Fruit fly (Drosophila melanogaster) whole organism, embryonic: ENCODE results near the gene ham.

Experiments used
- ATbp ChIP-seq: fragments of 200-800 bp; sonication (Bioruptor generic); optimal IDR thresholded peaks from 2 replicates; lab custom pipeline; 2017; ENCODE audit warnings: missing biosample characterization, mild to moderate bottlenecking, missing genetic modification characterization, missing genetic modification reagents
- CG10543 ChIP-seq: fragments of 200-800 bp; sonication (Bioruptor generic); optimal IDR thresholded peaks from 3 replicates; lab custom pipeline; 2017; ENCODE audit warnings: missing biosample characterization, mild to moderate bottlenecking, missing genetic modification characterization, moderate library complexity
- CG10959 ChIP-seq: fragments of 200-800 bp; sonication (Bioruptor generic); IDR thresholded peaks from 2 replicates; pipeline ENCODE4 v1.3.6; 2022; ENCODE audit warnings: missing biosample characterization, missing genetic modification characterization
- CG11456 ChIP-seq: fragments of 200-800 bp; sonication (Bioruptor generic); IDR thresholded peaks from 3 replicates; pipeline ENCODE4 v1.3.6; 2022; ENCODE audit warnings: missing biosample characterization, missing genetic modification characterization
- CG11560 ChIP-seq: fragments of 200-800 bp; sonication (Bioruptor generic); IDR thresholded peaks from 3 replicates; pipeline ENCODE4 v1.3.6; 2022; ENCODE audit warnings: missing biosample characterization, missing genetic modification characterization
- CG12299 ChIP-seq: fragments of 200-800 bp; sonication (Bioruptor generic); optimal IDR thresholded peaks from 2 replicates; lab custom pipeline; 2018; ENCODE audit warnings: missing biosample characterization, mild to moderate bottlenecking, missing genetic modification characterization
- CG12744 ChIP-seq: fragments of 200-800 bp; sonication (Bioruptor generic); optimal IDR thresholded peaks from 2 replicates; lab custom pipeline; 2016; ENCODE audit warnings: missing biosample characterization, missing genetic modification characterization
- CG14014 ChIP-seq: fragments of 200-800 bp; sonication (Bioruptor generic); IDR thresholded peaks from 2 replicates; pipeline ENCODE4 v1.3.6; 2022; ENCODE audit warnings: missing biosample characterization, missing genetic modification characterization
- CG14667 ChIP-seq: fragments of 200-800 bp; sonication (Bioruptor generic); IDR thresholded peaks from 2 replicates; pipeline ENCODE4 v1.3.6; 2022; ENCODE audit warnings: missing biosample characterization, missing genetic modification characterization
- CG14710 ChIP-seq: fragments of 200-800 bp; sonication (Bioruptor generic); optimal IDR thresholded peaks from 3 replicates; lab custom pipeline; 2019; ENCODE audit warnings: missing biosample characterization, mild to moderate bottlenecking, missing genetic modification characterization, moderate library complexity
- CG15269 ChIP-seq: fragments of 200-800 bp; sonication (Bioruptor generic); optimal IDR thresholded peaks from 2 replicates; lab custom pipeline; 2018; ENCODE audit warnings: missing biosample characterization, mild to moderate bottlenecking, missing genetic modification characterization, moderate library complexity
- CG16813 ChIP-seq: fragments of 200-800 bp; sonication (Bioruptor generic); IDR thresholded peaks from 3 replicates; pipeline ENCODE4 v1.3.6; 2022; ENCODE audit warnings: missing biosample characterization, missing genetic modification characterization; ENCODE audit not compliant: partially characterized antibody
- CG18011 ChIP-seq: fragments of 200-800 bp; sonication (Bioruptor generic); optimal IDR thresholded peaks from 2 replicates; lab custom pipeline; 2017; ENCODE audit warnings: missing biosample characterization, missing genetic modification characterization, mild to moderate bottlenecking, moderate library complexity, missing genotype
- CG2889 ChIP-seq: fragments of 200-800 bp; sonication (Bioruptor generic); IDR thresholded peaks from 3 replicates; pipeline ENCODE4 v1.3.6; 2022; ENCODE audit warnings: missing biosample characterization, missing genetic modification characterization
- CG34376 ChIP-seq: fragments of 200-800 bp; sonication (Bioruptor generic); optimal IDR thresholded peaks from 2 replicates; lab custom pipeline; 2018; ENCODE audit warnings: missing biosample characterization, mild to moderate bottlenecking, missing genetic modification characterization
- CG6254 ChIP-seq: fragments of 200-800 bp; sonication (Bioruptor generic); optimal IDR thresholded peaks from 3 replicates; lab custom pipeline; 2017; ENCODE audit warnings: mild to moderate bottlenecking, missing biosample characterization, missing genetic modification reagents, missing genetic modification characterization
- CG6683 ChIP-seq: fragments of 200-800 bp; sonication (Bioruptor generic); optimal IDR thresholded peaks from 2 replicates; lab custom pipeline; 2017; ENCODE audit warnings: missing biosample characterization, mild to moderate bottlenecking, missing genetic modification characterization, missing genetic modification reagents
- CG6791 ChIP-seq: fragments of 200-800 bp; sonication (Bioruptor generic); IDR thresholded peaks from 3 replicates; pipeline ENCODE4 v1.3.6; 2022; ENCODE audit warnings: missing biosample characterization, missing genetic modification characterization; ENCODE audit not compliant: partially characterized antibody
- CG7357 ChIP-seq: fragments of 200-800 bp; sonication (Bioruptor generic); IDR thresholded peaks from 3 replicates; pipeline ENCODE4 v1.3.6; 2022; ENCODE audit warnings: missing biosample characterization, missing genetic modification characterization
- CG7963 ChIP-seq: fragments of 200-800 bp; sonication (Bioruptor generic); IDR thresholded peaks from 3 replicates; pipeline ENCODE4 v1.3.6; 2022; ENCODE audit warnings: missing biosample characterization, missing genetic modification characterization; ENCODE audit not compliant: partially characterized antibody
- Ets65A ChIP-seq: fragments of 200-800 bp; sonication (Bioruptor generic); peaks from one replicate; lab custom pipeline; 2016; ENCODE audit warnings: missing biosample characterization, missing genetic modification characterization
- HLH3B ChIP-seq: fragments of 200-800 bp; sonication (Bioruptor generic); IDR thresholded peaks from 2 replicates; pipeline ENCODE4 v1.3.6; 2022; ENCODE audit warnings: missing biosample characterization, missing genetic modification characterization
- HLH4C ChIP-seq: fragments of 200-800 bp; sonication (Bioruptor generic); IDR thresholded peaks from 3 replicates; pipeline ENCODE4 v1.3.6; 2022; ENCODE audit warnings: missing biosample characterization, missing genetic modification characterization; ENCODE audit not compliant: partially characterized antibody
- Hsf ChIP-seq: fragments of 200-800 bp; sonication (Bioruptor generic); optimal IDR thresholded peaks from 3 replicates; lab custom pipeline; 2016; ENCODE audit warnings: missing biosample characterization, missing genetic modification characterization
- Mad ChIP-seq: fragments of 200-800 bp; sonication (Bioruptor generic); optimal IDR thresholded peaks from 2 replicates; lab custom pipeline; 2016; ENCODE audit warnings: missing biosample characterization, missing genetic modification characterization
- Ptx1 ChIP-seq: fragments of 200-800 bp; sonication (Bioruptor generic); IDR thresholded peaks from 2 replicates; pipeline ENCODE4 v1.3.6; 2022; ENCODE audit warnings: missing biosample characterization, missing genetic modification characterization
- Scr ChIP-seq: fragments of 200-800 bp; sonication (Bioruptor generic); IDR thresholded peaks from 2 replicates; pipeline ENCODE4 v1.3.6; 2022; ENCODE audit warnings: missing biosample characterization, missing genetic modification characterization; ENCODE audit not compliant: partially characterized antibody
- Stat92E ChIP-seq, 3 experiments: fragments of >200 bp in 2 of 3; fragments of 200-800 bp in 1 of 3; sonication (Bioruptor generic) in 1 of 3; optimal IDR thresholded peaks; 2 replicates each; lab custom pipeline; 2017 to 2019; ENCODE audit warnings: missing biosample characterization in 3 of 3, missing genetic modification characterization in 3 of 3, mild to moderate bottlenecking in 1 of 3, moderate library complexity in 1 of 3
- ac ChIP-seq: fragments of 200-800 bp; sonication (Bioruptor generic); optimal IDR thresholded peaks from 3 replicates; lab custom pipeline; 2017; ENCODE audit warnings: missing biosample characterization, mild to moderate bottlenecking, missing genetic modification characterization
- emc ChIP-seq: fragments of 200-800 bp; sonication (Bioruptor generic); optimal IDR thresholded peaks from 2 replicates; lab custom pipeline; 2016; ENCODE audit warnings: missing biosample characterization, missing genetic modification characterization
- ewg ChIP-seq: fragments of 200-800 bp; sonication (Bioruptor generic); optimal IDR thresholded peaks from 3 replicates; lab custom pipeline; 2017; ENCODE audit warnings: mild to moderate bottlenecking, missing biosample characterization, missing genetic modification reagents, missing genetic modification characterization
- fd3F ChIP-seq: fragments of 200-800 bp; sonication (Bioruptor generic); optimal IDR thresholded peaks from 2 replicates; lab custom pipeline; 2018; ENCODE audit warnings: missing biosample characterization, mild to moderate bottlenecking, missing genetic modification characterization, moderate library complexity
- fd64A ChIP-seq: fragments of 200-800 bp; sonication (Bioruptor generic); optimal IDR thresholded peaks from 3 replicates; lab custom pipeline; 2018; ENCODE audit warnings: missing biosample characterization, mild to moderate bottlenecking, missing genetic modification characterization
- fu2 ChIP-seq: fragments of 200-800 bp; sonication (Bioruptor generic); optimal IDR thresholded peaks from 2 replicates; lab custom pipeline; 2016; ENCODE audit warnings: missing biosample characterization, missing genetic modification characterization
- her ChIP-seq: fragments of 200-800 bp; sonication (Bioruptor generic); optimal IDR thresholded peaks from 2 replicates; lab custom pipeline; 2016; ENCODE audit warnings: missing biosample characterization, missing genetic modification characterization
- ind ChIP-seq: fragments of 200-800 bp; sonication (Bioruptor generic); optimal IDR thresholded peaks from 3 replicates; lab custom pipeline; 2016; ENCODE audit warnings: missing biosample characterization, missing genetic modification characterization
- jigr1 ChIP-seq: fragments of 200-800 bp; sonication (Bioruptor generic); IDR thresholded peaks from 3 replicates; pipeline ENCODE4 v1.3.6; 2022; ENCODE audit warnings: missing biosample characterization, missing genetic modification characterization
- kah ChIP-seq: fragments of 200-800 bp; sonication (Bioruptor generic); optimal IDR thresholded peaks from 2 replicates; lab custom pipeline; 2018; ENCODE audit warnings: missing biosample characterization, mild to moderate bottlenecking, missing genetic modification characterization
- mam ChIP-seq: fragments of 200-800 bp; sonication (Bioruptor generic); optimal IDR thresholded peaks from 3 replicates; lab custom pipeline; 2016; ENCODE audit warnings: missing biosample characterization, missing genetic modification characterization
- mld ChIP-seq: fragments of 200-800 bp; sonication (Bioruptor generic); IDR thresholded peaks from 3 replicates; pipeline ENCODE4 v1.3.6; 2022; ENCODE audit warnings: missing biosample characterization, missing genetic modification characterization; ENCODE audit not compliant: partially characterized antibody
- nerfin-1 ChIP-seq: fragments of 200-800 bp; sonication (Bioruptor generic); optimal IDR thresholded peaks from 3 replicates; lab custom pipeline; 2019; ENCODE audit warnings: missing biosample characterization, mild to moderate bottlenecking, missing genetic modification characterization, moderate library complexity
- onecut ChIP-seq: fragments of 200-800 bp; sonication (Bioruptor generic); IDR thresholded peaks from 2 replicates; pipeline ENCODE4 v1.3.6; 2022; ENCODE audit warnings: missing biosample characterization, missing genetic modification characterization
- pb ChIP-seq: fragments of 200-800 bp; sonication (Bioruptor generic); optimal IDR thresholded peaks from 3 replicates; lab custom pipeline; 2016; ENCODE audit warnings: missing biosample characterization, missing genetic modification characterization
- pfk ChIP-seq: fragments of 200-800 bp; sonication (Bioruptor generic); optimal IDR thresholded peaks from 2 replicates; lab custom pipeline; 2018; ENCODE audit warnings: missing biosample characterization, mild to moderate bottlenecking, missing genetic modification characterization, moderate library complexity
- rib ChIP-seq: fragments of 200-800 bp; sonication (Bioruptor generic); IDR thresholded peaks from 2 replicates; pipeline ENCODE4 v1.3.6; 2022; ENCODE audit warnings: missing biosample characterization, missing genetic modification characterization
- schlank ChIP-seq: fragments of 200-800 bp; sonication (Bioruptor generic); optimal IDR thresholded peaks from 2 replicates; lab custom pipeline; 2018; ENCODE audit warnings: missing biosample characterization, mild to moderate bottlenecking, missing genetic modification characterization
- sr ChIP-seq: fragments of 200-800 bp; sonication (Bioruptor generic); IDR thresholded peaks from 3 replicates; pipeline ENCODE4 v1.3.6; 2022; ENCODE audit warnings: missing biosample characterization, missing genetic modification characterization
- vfl ChIP-seq: fragments of 200-800 bp; sonication (Bioruptor generic); optimal IDR thresholded peaks from 2 replicates; lab custom pipeline; 2016; ENCODE audit warnings: missing biosample characterization, missing genetic modification characterization
- wek ChIP-seq: fragments of 200-800 bp; sonication (Bioruptor generic); optimal IDR thresholded peaks from 3 replicates; lab custom pipeline; 2018; ENCODE audit warnings: missing biosample characterization, mild to moderate bottlenecking, missing genetic modification characterization, moderate library complexity

The ham gene

DNA sequence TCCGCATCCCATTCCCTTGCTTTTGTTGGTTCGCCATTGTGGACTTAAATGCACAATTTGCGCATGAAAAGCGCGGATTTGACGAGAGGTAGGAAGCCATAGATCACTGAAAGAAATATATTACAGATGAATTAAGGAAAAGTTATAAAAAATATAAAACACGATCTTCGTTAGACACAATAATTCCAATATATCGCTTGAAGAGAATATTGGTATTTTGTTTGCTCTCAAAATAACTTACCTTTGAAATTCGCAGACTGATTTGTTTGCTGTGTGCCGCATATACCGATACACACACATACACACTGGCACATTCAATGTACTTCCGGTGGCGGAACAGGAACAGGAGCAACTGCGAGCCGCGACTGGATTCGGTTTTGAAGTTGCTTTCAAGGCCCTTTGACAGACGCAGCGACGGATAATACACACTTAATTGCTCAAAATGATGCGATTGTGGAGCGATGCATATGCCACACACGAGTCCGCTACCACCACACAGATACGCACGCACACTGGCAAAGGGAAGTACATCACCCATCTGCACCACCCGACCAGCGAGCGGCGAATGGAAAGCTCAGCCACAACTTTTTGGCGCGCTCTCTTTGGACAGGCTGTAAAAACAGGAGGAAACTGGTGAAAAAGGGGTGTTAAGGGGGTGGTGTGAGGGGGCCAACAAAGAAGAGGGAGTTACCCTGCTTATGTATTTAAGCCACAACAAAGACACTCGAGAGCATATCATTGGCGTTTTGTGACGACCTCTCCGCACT lies 13.1 kb upstream of the ham start (continued):
- TF ChIP-seq CG7357 (no peak), HLH3B (GFP tag; lab: Robert Waterston, UW) (no peak), CG10543 (GFP tag; lab: Kevin White, UChicago) (no peak), Ptx1 (GFP tag; lab: Robert Waterston, UW) (no peak), mld (no peak), emc (GFP tag; lab: Kevin White, UChicago) (no peak), ind (no peak), ac (GFP tag; lab: Kevin White, UChicago) (no peak), nerfin-1 (tag; lab: Kevin White, UChicago) (no peak), CG12744 (GFP tag; lab: Kevin White, UChicago) (no peak), CG6683 (GFP tag; lab: Kevin White, UChicago) (no peak), CG10959 (GFP tag; lab: Robert Waterston, UW) (no peak), CG34376 (no peak), CG14710 (tag; lab: Kevin White, UChicago) (peak; percentile 14), Stat92E (GFP tag; optimal IDR thresholded peaks at IDR 0.05; lab: Kevin White, UChicago) (no peak), fu2 (GFP tag; lab: Kevin White, UChicago) (no peak), CG14014 (GFP tag; lab: Robert Waterston, UW) (no peak), schlank (tag; lab: Kevin White, UChicago) (no peak), CG11456 (GFP tag; lab: Robert Waterston, UW) (no peak), mam (GFP tag; lab: Kevin White, UChicago) (no peak), Hsf (no peak), vfl (GFP tag; lab: Kevin White, UChicago) (no peak), CG16813 (GFP tag; lab: Robert Waterston, UW) (no peak), ATbp (no peak), CG6254 (peak; percentile 1), CG15269 (tag; lab: Kevin White, UChicago) (no peak), pb (GFP tag; lab: Kevin White, UChicago) (no peak), rib (GFP tag; lab: Robert Waterston, UW) (no peak), CG6791 (GFP tag; lab: Robert Waterston, UW) (no peak), jigr1 (GFP tag; lab: Robert Waterston, UW) (no peak), onecut (no peak), CG11560 (tag; lab: Robert Waterston, UW) (no peak), fd64A (GFP tag; lab: Kevin White, UChicago) (no peak), wek (GFP tag; lab: Kevin White, UChicago) (no peak), Ets65A (GFP tag; lab: Kevin White, UChicago) (peak; percentile 38), sr (GFP tag; lab: Robert Waterston, UW) (no peak), CG12299 (tag; lab: Kevin White, UChicago) (no peak), her (GFP tag; lab: Kevin White, UChicago) (no peak), CG7963 (GFP tag; lab: Robert Waterston, UW) (no peak), fd3F (no peak), CG2889 (GFP tag; lab: Robert Waterston, UW) (no peak), CG14667 (GFP tag; lab: Robert Waterston, UW) (no peak), CG18011 (no peak), Mad (GFP tag; lab: Kevin White, UChicago) (no peak), ewg (GFP tag; lab: Kevin White, UChicago) (no peak), Scr (no peak), kah (GFP tag; lab: Kevin White, UChicago) (no peak), HLH4C (no peak), pfk (GFP tag; lab: Kevin White, UChicago) (no peak)
